Fruit fly (Drosophila melanogaster) whole organism, embryonic: ENCODE measurements around the gene Pak.
A peak's percentile ranks its signal among the peaks of the same experiment; 100 is the strongest.

Experiments
- Awh ChIP-seq: fragments of 200-800 bp; sonication (Bioruptor generic); IDR thresholded peaks from 2 replicates; pipeline ENCODE4, ENCODE4 v1.3.6; 2022; ENCODE audit warnings: missing biosample characterization, missing genetic modification characterization
- Bdp1 ChIP-seq: fragments of 200-800 bp; sonication (Bioruptor generic); optimal IDR thresholded peaks from 3 replicates; lab custom pipeline; 2016; ENCODE audit warnings: missing biosample characterization, missing genetic modification characterization
- Blimp-1 ChIP-seq: fragments of 200-800 bp; sonication (Bioruptor generic); optimal IDR thresholded peaks from 3 replicates; lab custom pipeline; 2018; ENCODE audit warnings: missing biosample characterization, missing genetic modification characterization, mild to moderate bottlenecking, moderate library complexity, missing genetic modification reagents
- CG10366 ChIP-seq: fragments of 200-800 bp; sonication (Bioruptor generic); IDR thresholded peaks from 2 replicates; pipeline ENCODE4 v1.3.6; 2022; ENCODE audit warnings: missing biosample characterization, missing genetic modification characterization
- CG13123 ChIP-seq: fragments of 200-800 bp; sonication (Bioruptor generic); optimal IDR thresholded peaks from 2 replicates; lab custom pipeline; 2016; ENCODE audit warnings: missing biosample characterization, missing genetic modification characterization
- CG14710 ChIP-seq: fragments of 200-800 bp; sonication (Bioruptor generic); optimal IDR thresholded peaks from 3 replicates; lab custom pipeline; 2019; ENCODE audit warnings: missing biosample characterization, mild to moderate bottlenecking, missing genetic modification characterization, moderate library complexity
- CG16779 ChIP-seq: fragments of 200-800 bp; sonication (Bioruptor generic); IDR thresholded peaks from 2 replicates; pipeline ENCODE4 v1.3.6; 2022; ENCODE audit warnings: missing biosample characterization, missing genetic modification characterization
- CG17612 ChIP-seq: fragments of 200-800 bp; sonication (Bioruptor generic); IDR thresholded peaks from 2 replicates; pipeline ENCODE4 v1.3.6; 2022; ENCODE audit warnings: missing biosample characterization, missing genetic modification characterization
- CG18764 ChIP-seq: fragments of 200-800 bp; sonication (Bioruptor generic); optimal IDR thresholded peaks from 3 replicates; lab custom pipeline; 2016; ENCODE audit warnings: missing biosample characterization, missing genetic modification characterization
- CG2129 ChIP-seq: fragments of 200-800 bp; sonication (Bioruptor generic); IDR thresholded peaks from 2 replicates; pipeline ENCODE4 v1.3.6; 2022; ENCODE audit warnings: missing biosample characterization, missing genetic modification characterization; ENCODE audit not compliant: partially characterized antibody
- CG31224 ChIP-seq: fragments of 200-800 bp; sonication (Bioruptor generic); IDR thresholded peaks from 2 replicates; pipeline ENCODE4 v1.3.6; 2022; ENCODE audit warnings: missing biosample characterization, missing genetic modification characterization
- CG31441 ChIP-seq: fragments of 200-800 bp; sonication (Bioruptor generic); IDR thresholded peaks from 2 replicates; pipeline ENCODE4 v1.3.6; 2022; ENCODE audit warnings: missing biosample characterization, missing genetic modification characterization
- CG3407 ChIP-seq: fragments of 200-800 bp; sonication (Bioruptor generic); optimal IDR thresholded peaks from 2 replicates; lab custom pipeline; 2018; ENCODE audit warnings: missing biosample characterization, mild to moderate bottlenecking, missing genetic modification characterization
- CG3838 ChIP-seq: fragments of 200-800 bp; sonication (Bioruptor generic); optimal IDR thresholded peaks from 3 replicates; lab custom pipeline; 2016; ENCODE audit warnings: missing biosample characterization, missing genetic modification characterization
- CG5180 ChIP-seq: fragments of 200-800 bp; sonication (Bioruptor generic); optimal IDR thresholded peaks from 3 replicates; lab custom pipeline; 2017; ENCODE audit warnings: missing biosample characterization, missing genetic modification characterization, mild to moderate bottlenecking, moderate library complexity, missing genetic modification reagents
- CG6654 ChIP-seq: fragments of 200-800 bp; sonication (Bioruptor generic); optimal IDR thresholded peaks from 2 replicates; lab custom pipeline; 2017; ENCODE audit warnings: missing biosample characterization, mild to moderate bottlenecking, missing genetic modification characterization
- CG7357 ChIP-seq: fragments of 200-800 bp; sonication (Bioruptor generic); IDR thresholded peaks from 3 replicates; pipeline ENCODE4 v1.3.6; 2022; ENCODE audit warnings: missing biosample characterization, missing genetic modification characterization
- CG8359 ChIP-seq: fragments of 200-800 bp; sonication (Bioruptor generic); optimal IDR thresholded peaks from 2 replicates; lab custom pipeline; 2017; ENCODE audit warnings: missing biosample characterization, mild to moderate bottlenecking, missing genetic modification characterization, borderline replicate concordance
- D19B ChIP-seq: fragments of 200-800 bp; sonication (Bioruptor generic); optimal IDR thresholded peaks from 2 replicates; lab custom pipeline; 2017; ENCODE audit warnings: missing biosample characterization, mild to moderate bottlenecking, missing genetic modification characterization
- Dbx ChIP-seq: fragments of 200-800 bp; sonication (Bioruptor generic); IDR thresholded peaks from 3 replicates; pipeline ENCODE4 v1.3.6; 2022; ENCODE audit warnings: missing biosample characterization, missing genetic modification characterization
- Doc3 ChIP-seq: fragments of 200-800 bp; sonication (Bioruptor generic); IDR thresholded peaks from 3 replicates; pipeline ENCODE4 v1.3.6; 2022; ENCODE audit warnings: missing biosample characterization, missing genetic modification characterization; ENCODE audit not compliant: partially characterized antibody
- E2f2 ChIP-seq: fragments of 200-800 bp; sonication (Bioruptor generic); IDR thresholded peaks from 2 replicates; pipeline ENCODE4 v1.3.6; 2022; ENCODE audit warnings: missing biosample characterization, missing genetic modification characterization
- Fer2 ChIP-seq: fragments of 200-800 bp; sonication (Bioruptor generic); optimal IDR thresholded peaks from 2 replicates; lab custom pipeline; 2018; ENCODE audit warnings: missing biosample characterization, mild to moderate bottlenecking, missing genetic modification characterization, moderate library complexity
- MBD-R2 ChIP-seq: fragments of 200-800 bp; sonication (Bioruptor generic); IDR thresholded peaks from 2 replicates; pipeline ENCODE4 v1.3.6; 2022; ENCODE audit warnings: missing biosample characterization, missing genetic modification characterization
- Max ChIP-seq: fragments of 200-800 bp; sonication (Bioruptor generic); optimal IDR thresholded peaks from 2 replicates; lab custom pipeline; 2016; ENCODE audit warnings: missing biosample characterization, mild to moderate bottlenecking, missing genetic modification characterization
- NC2β ChIP-seq: fragments of 200-800 bp; sonication (Bioruptor generic); optimal IDR thresholded peaks from 2 replicates; lab custom pipeline; 2016; ENCODE audit warnings: missing biosample characterization, missing genetic modification characterization
- Ravus ChIP-seq: fragments of 200-800 bp; sonication (Bioruptor generic); IDR thresholded peaks from 2 replicates; pipeline ENCODE4 v1.3.6; 2022; ENCODE audit warnings: missing biosample characterization, missing genetic modification characterization
- Side ChIP-seq: fragments of 200-800 bp; sonication (Bioruptor generic); optimal IDR thresholded peaks from 2 replicates; lab custom pipeline; 2016; ENCODE audit warnings: missing biosample characterization, missing genetic modification characterization
- ap ChIP-seq: fragments of 200-800 bp; sonication (Bioruptor generic); IDR thresholded peaks from 2 replicates; pipeline ENCODE4 v1.3.6; 2022; ENCODE audit warnings: missing biosample characterization, missing genetic modification characterization
- ash1 ChIP-seq: fragments of 200-800 bp; sonication (Bioruptor generic); optimal IDR thresholded peaks from 2 replicates; lab custom pipeline; 2018; ENCODE audit warnings: missing biosample characterization, mild to moderate bottlenecking, missing genetic modification characterization
- bab2 ChIP-seq: fragments of 200-800 bp; sonication (Bioruptor generic); optimal IDR thresholded peaks from 2 replicates; lab custom pipeline; 2016; ENCODE audit warnings: missing biosample characterization, missing genetic modification characterization
- bcd ChIP-seq: fragments of 200-800 bp; sonication (Bioruptor generic); optimal IDR thresholded peaks from 2 replicates; lab custom pipeline; 2017; ENCODE audit warnings: missing biosample characterization, mild to moderate bottlenecking, missing genetic modification characterization
- btn ChIP-seq: fragments of 200-800 bp; sonication (Bioruptor generic); optimal IDR thresholded peaks from 2 replicates; lab custom pipeline; 2016; ENCODE audit warnings: missing biosample characterization, missing genetic modification characterization
- corto ChIP-seq: fragments of 200-800 bp; sonication (Bioruptor generic); optimal IDR thresholded peaks from 2 replicates; lab custom pipeline; 2016; ENCODE audit warnings: missing biosample characterization, mild to moderate bottlenecking, missing genetic modification characterization, moderate library complexity
- disco-r ChIP-seq: fragments of 200-800 bp; sonication (Bioruptor generic); optimal IDR thresholded peaks from 2 replicates; lab custom pipeline; 2016; ENCODE audit warnings: missing biosample characterization, missing genetic modification characterization
- fd3F ChIP-seq: fragments of 200-800 bp; sonication (Bioruptor generic); optimal IDR thresholded peaks from 2 replicates; lab custom pipeline; 2018; ENCODE audit warnings: missing biosample characterization, mild to moderate bottlenecking, missing genetic modification characterization, moderate library complexity
- gce ChIP-seq: fragments of 200-800 bp; sonication (Bioruptor generic); IDR thresholded peaks from 3 replicates; pipeline ENCODE4 v1.3.6; 2022; ENCODE audit warnings: missing biosample characterization, missing genetic modification characterization
- hth ChIP-seq: fragments of >200 bp; optimal IDR thresholded peaks from 2 replicates; lab custom pipeline; 2017; ENCODE audit warnings: inconsistent platforms
- lab ChIP-seq: fragments of 200-800 bp; sonication (Bioruptor generic); optimal IDR thresholded peaks from 3 replicates; lab custom pipeline; 2017; ENCODE audit warnings: missing biosample characterization, missing genetic modification characterization, mild to moderate bottlenecking, moderate library complexity, missing genetic modification reagents
- pho ChIP-seq: fragments of 200-800 bp; sonication (Bioruptor generic); optimal IDR thresholded peaks from 2 replicates; lab custom pipeline; 2016; ENCODE audit warnings: missing biosample characterization, missing genetic modification characterization
- schlank ChIP-seq: fragments of 200-800 bp; sonication (Bioruptor generic); optimal IDR thresholded peaks from 2 replicates; lab custom pipeline; 2018; ENCODE audit warnings: missing biosample characterization, mild to moderate bottlenecking, missing genetic modification characterization
- seq ChIP-seq: fragments of 200-800 bp; sonication (Bioruptor generic); IDR thresholded peaks from 2 replicates; pipeline ENCODE4 v1.3.6; 2022; ENCODE audit warnings: missing biosample characterization, missing genetic modification characterization
- tna ChIP-seq: fragments of 200-800 bp; sonication (Bioruptor generic); IDR thresholded peaks from 2 replicates; pipeline ENCODE4 v1.3.6; 2022; ENCODE audit warnings: missing biosample characterization, missing genetic modification characterization; ENCODE audit not compliant: partially characterized antibody
- vnd ChIP-seq: fragments of 200-800 bp; sonication (Bioruptor generic); IDR thresholded peaks from 3 replicates; pipeline ENCODE4 v1.3.6; 2022; ENCODE audit warnings: missing biosample characterization, missing genetic modification characterization; ENCODE audit not compliant: partially characterized antibody
- wor ChIP-seq: fragments of 200-800 bp; sonication (Bioruptor generic); IDR thresholded peaks from 2 replicates; pipeline ENCODE4 v1.3.6; 2022; ENCODE audit warnings: missing biosample characterization, missing genetic modification characterization

The Pak gene

DNA sequence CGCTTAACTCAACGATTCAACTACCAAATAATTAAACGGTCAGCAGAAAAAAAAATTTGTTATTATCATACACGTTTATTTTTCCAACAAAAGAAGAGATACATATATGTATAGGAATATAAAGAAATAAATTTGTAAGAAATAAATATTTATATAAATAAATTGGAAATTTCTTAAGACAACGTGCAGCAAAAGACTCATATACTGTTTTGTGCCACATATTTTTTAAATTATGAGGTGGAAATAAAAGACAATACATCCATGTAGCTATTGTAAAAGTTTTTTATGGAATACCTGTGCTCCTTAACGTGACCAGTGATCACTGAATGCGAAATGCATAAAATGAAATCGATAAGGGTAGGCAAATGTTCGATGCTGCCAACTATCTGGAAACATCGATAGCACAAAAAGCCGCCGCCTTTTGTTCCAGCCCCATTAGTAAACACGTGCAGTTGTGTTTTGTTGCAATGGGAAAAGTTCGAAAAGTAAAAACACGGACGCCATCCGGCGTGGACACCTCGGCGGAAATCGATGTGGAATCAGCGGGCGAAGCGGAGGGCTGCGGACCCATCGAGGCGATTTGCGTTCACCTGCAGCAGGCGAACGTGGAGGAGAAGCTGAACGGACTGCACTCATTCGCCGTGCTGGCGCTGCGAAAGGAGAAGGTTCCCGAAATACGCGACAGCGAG lies 18.0 kb downstream of the Pak start, which contains the start of gene CG10286 (continued):
- no peak for TF ChIP-seq Blimp-1 (GFP tag; lab: Kevin White, UChicago)
- TF ChIP-seq CG8359 (GFP tag; lab: Kevin White, UChicago): no peak
- peak; percentile 60 for TF ChIP-seq tna (GFP tag; lab: Robert Waterston, UW)
- TF ChIP-seq, all 482 proteins: peak for 178

DNA sequence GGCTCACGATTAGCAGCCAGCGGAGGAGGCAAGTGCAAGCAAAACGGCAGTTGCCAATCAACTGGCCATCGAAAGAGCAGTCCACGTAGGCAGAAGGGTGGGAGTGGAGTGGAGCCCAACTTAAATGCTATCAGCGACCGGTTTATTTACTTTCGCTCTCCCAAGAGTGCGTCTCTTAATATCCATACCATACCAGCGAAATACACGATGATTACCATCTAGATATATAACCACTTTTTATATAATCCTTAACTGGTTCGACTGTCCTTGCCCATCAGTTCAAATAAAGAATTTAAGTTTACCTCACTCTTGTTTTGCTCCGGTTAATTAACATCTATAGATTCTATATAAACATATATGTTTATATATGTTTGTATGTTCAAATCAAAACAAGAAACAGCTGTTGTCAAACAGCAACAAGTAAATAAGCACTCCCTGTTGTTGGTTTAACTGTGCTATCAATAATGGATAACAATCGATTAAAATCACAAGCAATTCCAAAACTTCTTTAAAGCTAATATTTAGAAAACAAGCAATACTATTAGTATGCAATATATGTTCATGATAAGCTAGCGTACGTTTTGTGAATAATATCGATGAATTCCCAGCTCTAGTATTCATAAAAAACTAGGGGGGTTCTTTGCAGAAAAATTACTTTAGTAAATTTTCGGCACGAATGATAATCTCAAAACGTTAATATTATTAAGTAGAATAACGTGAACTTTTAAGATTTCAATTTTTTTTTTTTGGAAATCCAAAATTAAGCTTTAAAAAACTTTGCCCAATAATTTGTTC lies 23.0 kb downstream of the Pak start:
- no peak for TF ChIP-seq CG7357 (GFP tag; lab: Robert Waterston, UW)
- TF ChIP-seq CG5180: no peak
- no peak for TF ChIP-seq NC2β
- TF ChIP-seq ap: no peak
- peak; percentile 39 for TF ChIP-seq bab2 (GFP tag; lab: Kevin White, UChicago)
- TF ChIP-seq CG3838 (GFP tag; lab: Kevin White, UChicago): peak; percentile 56
- no peak for TF ChIP-seq wor (GFP tag; lab: Robert Waterston, UW)
- peak; percentile 52; the same call in 1 of the 2 replicates for TF ChIP-seq seq (GFP tag; lab: Robert Waterston, UW)
- no peak for TF ChIP-seq disco-r (GFP tag; lab: Kevin White, UChicago)
- no peak for TF ChIP-seq Ravus (GFP tag; lab: Robert Waterston, UW)
- no peak for TF ChIP-seq Side (GFP tag; lab: Kevin White, UChicago)
- peak; percentile 3 for TF ChIP-seq Fer2 (tag; lab: Kevin White, UChicago)
- TF ChIP-seq Dbx (GFP tag; lab: Robert Waterston, UW): peak; percentile 63; the same call in 2 of the 3 replicates
- TF ChIP-seq CG17612 (GFP tag; lab: Robert Waterston, UW): no peak
- TF ChIP-seq Awh (GFP tag; lab: Robert Waterston, UW): peak; percentile 66
- TF ChIP-seq schlank (tag; lab: Kevin White, UChicago): no peak
- TF ChIP-seq CG14710 (tag; lab: Kevin White, UChicago): peak; percentile 49
- TF ChIP-seq btn: no peak
- TF ChIP-seq vnd (GFP tag; lab: Robert Waterston, UW): no peak
- TF ChIP-seq corto: no peak
- TF ChIP-seq CG16779: no peak
- TF ChIP-seq ash1 (GFP tag; lab: Kevin White, UChicago): no peak
- TF ChIP-seq Bdp1 (GFP tag; lab: Kevin White, UChicago): peak; percentile 1
- TF ChIP-seq MBD-R2: peak; percentile 55; the same call in 1 of the 2 replicates
- TF ChIP-seq Max (GFP tag; lab: Kevin White, UChicago): peak; percentile 71
- TF ChIP-seq CG31224 (GFP tag; lab: Robert Waterston, UW): 0 out of 2 replicates have a peak, but pooled peaks have one; percentile 4
- no peak for TF ChIP-seq hth (lab: Kevin White, UChicago)
- TF ChIP-seq CG2129 (GFP tag; lab: Robert Waterston, UW): no peak
- peak; percentile 83 for TF ChIP-seq lab
- no peak for TF ChIP-seq bcd (GFP tag; lab: Kevin White, UChicago)
- peak; percentile 43 for TF ChIP-seq CG3407
- TF ChIP-seq CG10366 (GFP tag; lab: Robert Waterston, UW): 0 out of 2 replicates have a peak, but pooled peaks have one; percentile 13
- peak; percentile 46 for TF ChIP-seq CG18764 (GFP tag; lab: Kevin White, UChicago)
- peak; percentile 89 for TF ChIP-seq fd3F (GFP tag; lab: Kevin White, UChicago)
- peak; percentile 42 for TF ChIP-seq CG13123
- no peak for TF ChIP-seq tna (GFP tag; lab: Robert Waterston, UW)
- peak; percentile 41; the same call in 1 of the 2 replicates for TF ChIP-seq E2f2 (GFP tag; lab: Robert Waterston, UW)
- 0 out of 3 replicates have a peak, but pooled peaks have one; percentile 30 for TF ChIP-seq gce (GFP tag; lab: Robert Waterston, UW)
- TF ChIP-seq Doc3 (GFP tag; lab: Robert Waterston, UW): peak; percentile 26; the same call in 2 of the 3 replicates
- peak; percentile 35 for TF ChIP-seq pho
- peak; percentile 27; the same call in 1 of the 2 replicates for TF ChIP-seq CG31441 (GFP tag; lab: Robert Waterston, UW)
- TF ChIP-seq CG6654: no peak
- TF ChIP-seq D19B (GFP tag; lab: Kevin White, UChicago): no peak
